Fruit fly (Drosophila melanogaster): ENCODE data around the gene CG33509.
A peak's percentile ranks its signal among the peaks of the same experiment; 100 is the strongest.

CG33509 gene

dm6 chr2L:21035704-21036369 is 50.5 kb downstream of the CG33509 start (continued):
- peak; percentile 53; the same call in 2 of the 3 replicates for TF ChIP-seq row (GFP tag; IDR thresholded peaks at IDR 0.05)
- peak; percentile 21 for TF ChIP-seq CG1603 (tag; optimal IDR thresholded peaks at IDR 0.05)
- peak; percentile 4 for TF ChIP-seq NC2β (GFP tag; optimal IDR thresholded peaks at IDR 0.05)
- TF ChIP-seq Hr39 (optimal IDR thresholded peaks at IDR 0.05) = peak; percentile 7
- peak; percentile 70 for TF ChIP-seq pros (GFP tag; optimal IDR thresholded peaks at IDR 0.05)
- no peak for TF ChIP-seq lov (optimal IDR thresholded peaks at IDR 0.05)
- no peak for TF ChIP-seq lov (GFP tag; IDR thresholded peaks at IDR 0.05)
- TF ChIP-seq CG17359 (tag; optimal IDR thresholded peaks at IDR 0.05) = peak; percentile 12
- peak; percentile 54 for TF ChIP-seq CG4404 (GFP tag; IDR thresholded peaks at IDR 0.05)
- TF ChIP-seq Lhr (GFP tag; optimal IDR thresholded peaks at IDR 0.05) = no peak
- TF ChIP-seq lab (GFP tag; optimal IDR thresholded peaks at IDR 0.05) = peak; percentile 30
- TF ChIP-seq dpn (GFP tag; optimal IDR thresholded peaks at IDR 0.05) = no peak
- TF ChIP-seq btn (GFP tag; optimal IDR thresholded peaks at IDR 0.05) = no peak
- TF ChIP-seq twi (tag; optimal IDR thresholded peaks at IDR 0.05) = peak; percentile 77
- TF ChIP-seq CG16863 (GFP tag; optimal IDR thresholded peaks at IDR 0.05) = peak; percentile 13
- no peak for TF ChIP-seq ash1 (GFP tag; optimal IDR thresholded peaks at IDR 0.05)
- TF ChIP-seq CG8765 (GFP tag; IDR thresholded peaks at IDR 0.05) = peak; percentile 42; the same call in 1 of the 2 replicates
- peak; percentile 19 for TF ChIP-seq chn (GFP tag; optimal IDR thresholded peaks at IDR 0.05)
- peak in 1 of 2 experiments; percentile 37 for TF ChIP-seq bsh (GFP tag; optimal IDR thresholded peaks at IDR 0.05)
- no peak for TF ChIP-seq prd (optimal IDR thresholded peaks at IDR 0.05)
- TF ChIP-seq prd (GFP tag; IDR thresholded peaks at IDR 0.05) = peak; percentile 58; the same call in 2 of the 3 replicates
- peak; percentile 19 for TF ChIP-seq lilli (GFP tag; optimal IDR thresholded peaks at IDR 0.05)
- peak; percentile 88 for TF ChIP-seq Med (GFP tag)
- peak; percentile 70 for TF ChIP-seq D19B (GFP tag; optimal IDR thresholded peaks at IDR 0.05)
- peak; percentile 25 for TF ChIP-seq Xbp1 (GFP tag; optimal IDR thresholded peaks at IDR 0.05)
- peak; percentile 6 for TF ChIP-seq nmo (GFP tag; optimal IDR thresholded peaks at IDR 0.05)
- peak in 1 of 2 experiments; percentile 39 for TF ChIP-seq chif (GFP tag; optimal IDR thresholded peaks at IDR 0.05)
- peak; percentile 24 for TF ChIP-seq gem (tag; optimal IDR thresholded peaks at IDR 0.05)
- TF ChIP-seq CG11093 (GFP tag; IDR thresholded peaks at IDR 0.05) = no peak
- TF ChIP-seq CG14050 (GFP tag; IDR thresholded peaks at IDR 0.05) = no peak
- no peak for TF ChIP-seq CG31388 (GFP tag; optimal IDR thresholded peaks at IDR 0.05)
- peak; percentile 20 for TF ChIP-seq az2 (GFP tag; optimal IDR thresholded peaks at IDR 0.05)
- peak; percentile 13 for TF ChIP-seq CG18599 (GFP tag; optimal IDR thresholded peaks at IDR 0.05)
- no peak for TF ChIP-seq gt (GFP tag; IDR thresholded peaks at IDR 0.05)
- TF ChIP-seq Fer2 (tag; optimal IDR thresholded peaks at IDR 0.05) = no peak
- no peak for TF ChIP-seq CG10366 (GFP tag; IDR thresholded peaks at IDR 0.05)
- TF ChIP-seq dysf (GFP tag; IDR thresholded peaks at IDR 0.05) = peak; percentile 43; the same call in 1 of the 3 replicates
- peak; percentile 0 for TF ChIP-seq ind (GFP tag; optimal IDR thresholded peaks at IDR 0.05)
- peak; percentile 47; the same call in 1 of the 3 replicates for TF ChIP-seq ci (GFP tag; IDR thresholded peaks at IDR 0.05)
- no peak for TF ChIP-seq bab2 (GFP tag; optimal IDR thresholded peaks at IDR 0.05)
- TF ChIP-seq ttk (GFP tag; IDR thresholded peaks at IDR 0.05) = 0 out of 2 replicates have a peak, but pooled peaks have one; percentile 15
- no peak for TF ChIP-seq CG10543 (GFP tag; optimal IDR thresholded peaks at IDR 0.05)
- TF ChIP-seq dmrt99B (tag; optimal IDR thresholded peaks at IDR 0.05) = peak; percentile 21
- no peak for TF ChIP-seq CG9437 (GFP tag; optimal IDR thresholded peaks at IDR 0.05)
- no peak for TF ChIP-seq sima (GFP tag; optimal IDR thresholded peaks at IDR 0.05)
- peak; percentile 37 for TF ChIP-seq zen (tag; optimal IDR thresholded peaks at IDR 0.05)
- peak; percentile 53; the same call in 1 of the 2 replicates for TF ChIP-seq Xrp1 (GFP tag; IDR thresholded peaks at IDR 0.05)
- no peak for TF ChIP-seq CG18476 (GFP tag; optimal IDR thresholded peaks at IDR 0.05)
- TF ChIP-seq CG2199 (GFP tag; IDR thresholded peaks at IDR 0.05) = 0 out of 3 replicates have a peak, but pooled peaks have one; percentile 17
